Worm (Caenorhabditis elegans) whole organism, L4/young adult: ENCODE data around the gene gst-33.

Experiments used
- W03F9.2 ChIP-seq: fragments of 150-350 bp; optimal IDR thresholded peaks from 2 replicates; lab custom pipeline; 2014; ENCODE audit warnings: missing biosample characterization, missing genetic modification characterization
- dao-5 ChIP-seq: sonication (generic microtip); optimal IDR thresholded peaks from 2 replicates; lab custom pipeline; 2016; ENCODE audit warnings: missing genotype, missing genetic modification characterization, moderate library complexity, missing compliant biosample characterization
- him-1 ChIP-seq: sonication (generic microtip); optimal IDR thresholded peaks from 2 replicates; lab custom pipeline; 2016; ENCODE audit warnings: missing genotype, missing genetic modification reagents, missing genetic modification characterization, missing compliant biosample characterization

- TF ChIP-seq W03F9.2 (tag; lab: Kevin White, UChicago) = no peak
- no peak for TF ChIP-seq dao-5
- no peak for TF ChIP-seq him-1
These were observed 50.4 kb downstream of the gst-33 start, which contains the start of gene T20D4.3 for ce11 chrV:3417928-3418327.
